Worm (Caenorhabditis elegans) whole organism, mixed stage, embryonic: Measurements from ENCODE around the gene C23G10.2.

ENCODE experiments used
- blmp-1 ChIP-seq: fragments of 150-350 bp; optimal IDR thresholded peaks from 2 replicates; lab custom pipeline; 2014; ENCODE audit warnings: missing biosample characterization, missing genetic modification characterization
- pha-4 ChIP-seq: fragments of 150-350 bp; optimal IDR thresholded peaks from 2 replicates; lab custom pipeline; 2018; ENCODE audit warnings: missing biosample characterization, missing genetic modification reagents, missing genetic modification characterization

- TF ChIP-seq pha-4 = no peak
- TF ChIP-seq blmp-1 (tag; lab: Kevin White, UChicago) = no peak
Measured at ce11 chrIII:6180294-6180693, 27.6 kb upstream of the C23G10.2 start.
